Worm (Caenorhabditis elegans) whole organism, young adult: ENCODE measurements around the gene srbc-40.

ENCODE experiments used
- B0035.1 ChIP-seq: sonication (generic microtip); optimal IDR thresholded peaks from 2 replicates; lab custom pipeline; 2016; ENCODE audit warnings: missing genetic modification characterization, mild to moderate bottlenecking, missing compliant biosample characterization, missing genotype, missing genetic modification reagents
- B0336.3 ChIP-seq: fragments of 200-800 bp; sonication (Bioruptor generic); IDR thresholded peaks from 2 replicates; pipeline ENCODE4 v1.3.6; 2022; ENCODE audit warnings: missing genetic modification characterization, missing compliant biosample characterization
- D2030.7 ChIP-seq: fragments of 200-800 bp; sonication (Bioruptor generic); IDR thresholded peaks from 2 replicates; pipeline ENCODE4 v1.3.6; 2022; ENCODE audit warnings: missing genetic modification reagents, missing genetic modification characterization, missing compliant biosample characterization
- F10E7.11 ChIP-seq: sonication (generic microtip); optimal IDR thresholded peaks from 2 replicates; lab custom pipeline; 2017; ENCODE audit warnings: mild to moderate bottlenecking, missing genetic modification characterization, moderate library complexity, missing compliant biosample characterization
- F22D6.2 ChIP-seq: sonication (generic microtip); optimal IDR thresholded peaks from 2 replicates; lab custom pipeline; 2016; ENCODE audit warnings: mild to moderate bottlenecking, missing genetic modification characterization, missing compliant biosample characterization
- F23B12.7 ChIP-seq: sonication (generic microtip); optimal IDR thresholded peaks from 2 replicates; lab custom pipeline; 2017; ENCODE audit warnings: missing genetic modification characterization, mild to moderate bottlenecking, missing compliant biosample characterization, antibody characterized with exemption, moderate library complexity; ENCODE audit not compliant: insufficient read depth
- F39B2.1 ChIP-seq: fragments of 200-800 bp; sonication (Bioruptor generic); IDR thresholded peaks from 2 replicates; pipeline ENCODE4 v1.3.6; 2022; ENCODE audit warnings: missing genetic modification reagents, missing genetic modification characterization, missing compliant biosample characterization
- F49E8.2 ChIP-seq: sonication (generic microtip); optimal IDR thresholded peaks from 3 replicates; lab custom pipeline; 2017; ENCODE audit warnings: missing genetic modification characterization, mild to moderate bottlenecking, missing compliant biosample characterization, antibody characterized with exemption, moderate library complexity; ENCODE audit not compliant: insufficient read depth
- F57A8.1 ChIP-seq: fragments of 200-800 bp; sonication (Bioruptor generic); optimal IDR thresholded peaks from 2 replicates; lab custom pipeline; 2018; ENCODE audit warnings: mild to moderate bottlenecking, missing genetic modification characterization, moderate library complexity, missing compliant biosample characterization
- T26A5.8 ChIP-seq: sonication (generic microtip); optimal IDR thresholded peaks from 2 replicates; lab custom pipeline; 2016; ENCODE audit warnings: missing genetic modification characterization, missing compliant biosample characterization
- Y53F4B.3 ChIP-seq: fragments of 200-800 bp; sonication (Bioruptor generic); IDR thresholded peaks from 2 replicates; pipeline ENCODE4 v1.3.6; 2022; ENCODE audit warnings: missing genetic modification reagents, missing genetic modification characterization, missing compliant biosample characterization
- Y53G8AR.9 ChIP-seq: fragments of 200-800 bp; sonication (Bioruptor generic); conservative IDR thresholded peaks from 2 replicates; pipeline ENCODE4 v1.3.6; 2022; ENCODE audit warnings: missing genetic modification reagents, missing genetic modification characterization, missing compliant biosample characterization
- Y56A3A.18 ChIP-seq: fragments of 200-800 bp; sonication (Bioruptor generic); IDR thresholded peaks from 2 replicates; pipeline ENCODE4 v1.3.6; 2022; ENCODE audit warnings: missing genetic modification reagents, missing genetic modification characterization, missing compliant biosample characterization
- Y95B8A.8 ChIP-seq: fragments of 200-800 bp; sonication (Bioruptor generic); IDR thresholded peaks from 2 replicates; pipeline ENCODE4 v1.3.6; 2022; ENCODE audit warnings: missing genetic modification reagents, missing genetic modification characterization, missing compliant biosample characterization
- ZK185.1 ChIP-seq: sonication (generic microtip); optimal IDR thresholded peaks from 2 replicates; lab custom pipeline; 2016; ENCODE audit warnings: mild to moderate bottlenecking, missing genetic modification characterization, missing compliant biosample characterization; ENCODE audit not compliant: poor library complexity, severe bottlenecking
- aptf-3 ChIP-seq: fragments of 200-800 bp; sonication (Bioruptor generic); IDR thresholded peaks from 2 replicates; pipeline ENCODE4 v1.3.6; 2022; ENCODE audit warnings: missing genetic modification characterization, missing compliant biosample characterization
- atf-7 ChIP-seq: sonication (generic microtip); optimal IDR thresholded peaks from 2 replicates; lab custom pipeline; 2017; ENCODE audit warnings: mild to moderate bottlenecking, missing genetic modification characterization, missing compliant biosample characterization
- athp-1 ChIP-seq: sonication (generic microtip); optimal IDR thresholded peaks from 2 replicates; lab custom pipeline; 2017; ENCODE audit warnings: mild to moderate bottlenecking, missing genetic modification characterization, missing compliant biosample characterization
- attf-5 ChIP-seq: fragments of 200-800 bp; sonication (Bioruptor generic); optimal IDR thresholded peaks from 2 replicates; lab custom pipeline; 2018; ENCODE audit warnings: mild to moderate bottlenecking, missing genetic modification characterization, missing compliant biosample characterization
- attf-6 ChIP-seq: fragments of 200-800 bp; sonication (Bioruptor generic); IDR thresholded peaks from 2 replicates; pipeline ENCODE4 v1.3.6; 2022; ENCODE audit warnings: missing genetic modification reagents, missing genetic modification characterization, missing compliant biosample characterization
- ccch-3 ChIP-seq: fragments of 200-800 bp; sonication (Bioruptor generic); optimal IDR thresholded peaks from 2 replicates; lab custom pipeline; 2018; ENCODE audit warnings: mild to moderate bottlenecking, missing genetic modification characterization, missing compliant biosample characterization
- cebp-1 ChIP-seq, 2 experiments: fragments of 200-800 bp in 1 of 2; sonication (Bioruptor generic) in 1 of 2; sonication (generic microtip) in 1 of 2; IDR thresholded peaks in 1 of 2; optimal IDR thresholded peaks in 1 of 2; 2 replicates each; pipeline versions ENCODE4 v1.3.6 to Lab custom; 2017 to 2022; ENCODE audit warnings: missing compliant biosample characterization in 2 of 2, missing genetic modification characterization in 2 of 2, mild to moderate bottlenecking in 1 of 2, missing genetic modification reagents in 1 of 2, moderate library complexity in 1 of 2
- cebp-2 ChIP-seq: fragments of 200-800 bp; sonication (Bioruptor generic); IDR thresholded peaks from 2 replicates; pipeline ENCODE4 v1.3.6; 2022; ENCODE audit warnings: missing genetic modification characterization, missing compliant biosample characterization
- ceh-27 ChIP-seq: fragments of 200-800 bp; sonication (Bioruptor generic); optimal IDR thresholded peaks from 2 replicates; lab custom pipeline; 2018; ENCODE audit warnings: mild to moderate bottlenecking, missing genetic modification characterization, moderate library complexity, missing compliant biosample characterization
- ceh-40 ChIP-seq: fragments of 200-800 bp; sonication (Bioruptor generic); IDR thresholded peaks from 2 replicates; pipeline ENCODE4 v1.3.6; 2022; ENCODE audit warnings: missing genetic modification characterization, missing compliant biosample characterization
- ceh-79 ChIP-seq: sonication (generic microtip); optimal IDR thresholded peaks from 2 replicates; lab custom pipeline; 2017; ENCODE audit warnings: mild to moderate bottlenecking, missing genetic modification characterization, missing compliant biosample characterization
- die-1 ChIP-seq: sonication (generic microtip); optimal IDR thresholded peaks from 2 replicates; lab custom pipeline; 2016; ENCODE audit warnings: missing genotype, mild to moderate bottlenecking, missing genetic modification characterization, missing compliant biosample characterization
- dox-1 ChIP-seq: fragments of 200-800 bp; sonication (Bioruptor generic); IDR thresholded peaks from 2 replicates; pipeline ENCODE4 v1.3.6; 2022; ENCODE audit warnings: missing genetic modification reagents, missing genetic modification characterization, missing compliant biosample characterization
- ekl-4 ChIP-seq: fragments of 200-800 bp; sonication (Bioruptor generic); IDR thresholded peaks from 2 replicates; pipeline ENCODE4 v1.3.6; 2022; ENCODE audit warnings: missing genetic modification reagents, missing genetic modification characterization, missing compliant biosample characterization
- fkh-3 ChIP-seq: sonication (generic microtip); optimal IDR thresholded peaks from 2 replicates; lab custom pipeline; 2016; ENCODE audit warnings: mild to moderate bottlenecking, missing genetic modification characterization, missing compliant biosample characterization
- hlh-12 ChIP-seq: sonication (generic microtip); optimal IDR thresholded peaks from 2 replicates; lab custom pipeline; 2016; ENCODE audit warnings: missing genetic modification characterization, missing compliant biosample characterization
- hlh-26 ChIP-seq: fragments of 200-800 bp; sonication (Bioruptor generic); conservative IDR thresholded peaks from 2 replicates; pipeline ENCODE4 v1.3.6; 2022; ENCODE audit warnings: missing genetic modification reagents, missing genetic modification characterization, missing compliant biosample characterization
- hmg-1.2 ChIP-seq: fragments of 200-800 bp; sonication (Bioruptor generic); IDR thresholded peaks from 2 replicates; pipeline ENCODE4 v1.3.6; 2022; ENCODE audit warnings: missing genetic modification reagents, missing genetic modification characterization, missing compliant biosample characterization
- hrde-1 ChIP-seq: sonication (generic microtip); optimal IDR thresholded peaks from 2 replicates; lab custom pipeline; 2016; ENCODE audit warnings: missing genetic modification characterization, mild to moderate bottlenecking, missing compliant biosample characterization, moderate library complexity, missing genotype, missing genetic modification reagents, borderline replicate concordance
- let-607 ChIP-seq, 2 experiments: fragments of 200-800 bp in 1 of 2; sonication (Bioruptor generic) in 1 of 2; sonication (generic microtip) in 1 of 2; optimal IDR thresholded peaks; 2 replicates each; lab custom pipeline; 2016 to 2018; ENCODE audit warnings: mild to moderate bottlenecking in 2 of 2, missing compliant biosample characterization in 2 of 2, missing genetic modification characterization in 2 of 2, moderate library complexity in 2 of 2, missing genotype in 1 of 2
- lin-35 ChIP-seq, 3 experiments: fragments of 150-350 bp in 2 of 3; sonication (generic microtip) in 1 of 3; optimal IDR thresholded peaks; 2 replicates each; lab custom pipeline; 2014 to 2018; ENCODE audit warnings: missing biosample characterization in 3 of 3, missing genetic modification characterization in 3 of 3, missing genetic modification reagents in 3 of 3
- lin-54 ChIP-seq: fragments of 200-800 bp; sonication (Bioruptor generic); optimal IDR thresholded peaks from 2 replicates; lab custom pipeline; 2018; ENCODE audit warnings: mild to moderate bottlenecking, missing genetic modification characterization, missing compliant biosample characterization
- lsl-1 ChIP-seq: fragments of 200-800 bp; sonication (Bioruptor generic); optimal IDR thresholded peaks from 2 replicates; lab custom pipeline; 2018; ENCODE audit warnings: mild to moderate bottlenecking, missing genetic modification characterization, moderate library complexity, missing compliant biosample characterization
- madf-6 ChIP-seq: fragments of 200-800 bp; sonication (Bioruptor generic); IDR thresholded peaks from 2 replicates; pipeline ENCODE4 v1.3.6; 2022; ENCODE audit warnings: missing genetic modification reagents, missing genetic modification characterization, missing compliant biosample characterization
- mes-4 ChIP-seq: sonication (generic microtip); optimal IDR thresholded peaks from 2 replicates; lab custom pipeline; 2016; ENCODE audit warnings: missing genotype, missing genetic modification characterization, missing compliant biosample characterization
- nfya-2 ChIP-seq: fragments of 200-800 bp; sonication (Bioruptor generic); IDR thresholded peaks from 2 replicates; pipeline ENCODE4 v1.3.6; 2022; ENCODE audit warnings: missing genetic modification reagents, missing genetic modification characterization, missing compliant biosample characterization
- nfyb-1 ChIP-seq: fragments of 200-800 bp; sonication (Bioruptor generic); IDR thresholded peaks from 2 replicates; pipeline ENCODE4 v1.3.6; 2022; ENCODE audit warnings: missing genetic modification reagents, missing genetic modification characterization, missing compliant biosample characterization
- nhr-90 ChIP-seq: sonication (generic microtip); optimal IDR thresholded peaks from 2 replicates; lab custom pipeline; 2016; ENCODE audit warnings: missing genotype, mild to moderate bottlenecking, missing genetic modification characterization, missing compliant biosample characterization
- rec-8 ChIP-seq, 2 experiments: sonication (generic microtip); optimal IDR thresholded peaks; 2 replicates each; lab custom pipeline; 2016; ENCODE audit warnings: mild to moderate bottlenecking in 2 of 2, missing genetic modification characterization in 2 of 2, missing genetic modification reagents in 2 of 2, missing genotype in 2 of 2, missing biosample characterization in 1 of 2, missing compliant biosample characterization in 1 of 2, moderate library complexity in 1 of 2
- sptf-2 ChIP-seq: fragments of 200-800 bp; sonication (Bioruptor generic); optimal IDR thresholded peaks from 2 replicates; lab custom pipeline; 2018; ENCODE audit warnings: mild to moderate bottlenecking, missing genetic modification characterization, missing compliant biosample characterization
- zfh-2 ChIP-seq: fragments of 200-800 bp; sonication (Bioruptor generic); conservative IDR thresholded peaks from 2 replicates; pipeline ENCODE4 v1.3.6; 2022; ENCODE audit warnings: missing genetic modification reagents, missing genetic modification characterization, missing compliant biosample characterization

Gene srbc-40

ce11 chrV:725807-726572 is 6.4 kb upstream of the srbc-40 start:
- TF ChIP-seq hlh-26 (no peak), Y53G8AR.9 (GFP tag; lab: Robert Waterston, UW) (peak; percentile 64), hrde-1 (tag; lab: Kevin White, UChicago) (no peak), F57A8.1 (no peak), cebp-2 (no peak), lsl-1 (GFP tag; lab: Kevin White, UChicago) (no peak), ceh-79 (tag; lab: Kevin White, UChicago) (no peak), atf-7 (tag; lab: Kevin White, UChicago) (no peak), zfh-2 (GFP tag; lab: Robert Waterston, UW) (0 out of 2 replicates have a peak, but pooled peaks have one; percentile 27), F39B2.1 (no peak), F49E8.2 (tag; lab: Kevin White, UChicago) (no peak), nfya-2 (GFP tag; lab: Robert Waterston, UW) (no peak), nhr-90 (tag; lab: Kevin White, UChicago) (peak; percentile 5), F22D6.2 (tag; lab: Kevin White, UChicago) (no peak), die-1 (tag; lab: Kevin White, UChicago) (peak; percentile 31), hmg-1.2 (GFP tag; lab: Robert Waterston, UW) (no peak), ceh-40 (GFP tag; lab: Robert Waterston, UW) (no peak), D2030.7 (GFP tag; lab: Robert Waterston, UW) (no peak), dox-1 (no peak), F23B12.7 (tag; lab: Kevin White, UChicago) (no peak), ccch-3 (no peak), ekl-4 (no peak; the same call in 1 of the 2 replicates), cebp-1 (GFP tag; IDR thresholded peaks at IDR 0.05; lab: Robert Waterston, UW) (no peak), cebp-1 (tag; optimal IDR thresholded peaks at IDR 0.05; lab: Kevin White, UChicago) (no peak), athp-1 (tag; lab: Kevin White, UChicago) (no peak), sptf-2 (GFP tag; lab: Kevin White, UChicago) (no peak), rec-8 (tag; optimal IDR thresholded peaks at IDR 0.05; lab: Kevin White, UChicago) (no peak), B0035.1 (tag; lab: Kevin White, UChicago) (no peak), Y56A3A.18 (GFP tag; lab: Robert Waterston, UW) (0 out of 2 replicates have a peak, but pooled peaks have one; percentile 8), mes-4 (no peak), hlh-12 (tag; lab: Kevin White, UChicago) (no peak), Y95B8A.8 (GFP tag; lab: Robert Waterston, UW) (no peak), lin-54 (no peak), aptf-3 (no peak), T26A5.8 (tag; lab: Kevin White, UChicago) (no peak), let-607 (tag; optimal IDR thresholded peaks at IDR 0.05; lab: Kevin White, UChicago) (no peak), lin-35 (GFP tag; optimal IDR thresholded peaks at IDR 0.05; lab: Kevin White, UChicago) (peak in 1 of 3 experiments; percentile 31), fkh-3 (tag; lab: Kevin White, UChicago) (no peak), nfyb-1 (GFP tag; lab: Robert Waterston, UW) (no peak; the same call in none of the 2 replicates), B0336.3 (GFP tag; lab: Robert Waterston, UW) (no peak), F10E7.11 (tag; lab: Kevin White, UChicago) (no peak), ceh-27 (GFP tag; lab: Kevin White, UChicago) (no peak), attf-6 (GFP tag; lab: Robert Waterston, UW) (no peak), ZK185.1 (tag; lab: Kevin White, UChicago) (peak; percentile 77), Y53F4B.3 (no peak), madf-6 (GFP tag; lab: Robert Waterston, UW) (no peak), attf-5 (GFP tag; lab: Kevin White, UChicago) (no peak)
